Fruit fly (Drosophila melanogaster) whole organism, embryonic: Measurements from ENCODE around the gene Mtr3.

ENCODE experiments used
- Abd-B ChIP-seq: fragments of 200-800 bp; sonication (Bioruptor generic); optimal IDR thresholded peaks from 2 replicates; lab custom pipeline; 2018; ENCODE audit warnings: missing biosample characterization, mild to moderate bottlenecking, missing genetic modification characterization, moderate library complexity
- Awh ChIP-seq: fragments of 200-800 bp; sonication (Bioruptor generic); IDR thresholded peaks from 2 replicates; pipeline ENCODE4, ENCODE4 v1.3.6; 2022; ENCODE audit warnings: missing biosample characterization, missing genetic modification characterization
- Bgb ChIP-seq: fragments of 200-800 bp; sonication (Bioruptor generic); IDR thresholded peaks from 2 replicates; pipeline ENCODE4 v1.3.6; 2022; ENCODE audit warnings: missing biosample characterization, missing genetic modification characterization; ENCODE audit not compliant: partially characterized antibody
- CG10654 ChIP-seq: fragments of 200-800 bp; sonication (Bioruptor generic); optimal IDR thresholded peaks from 2 replicates; lab custom pipeline; 2016; ENCODE audit warnings: missing biosample characterization, missing genetic modification characterization
- CG12071 ChIP-seq: fragments of 200-800 bp; sonication (Bioruptor generic); optimal IDR thresholded peaks from 3 replicates; lab custom pipeline; 2018; ENCODE audit warnings: missing biosample characterization, mild to moderate bottlenecking, missing genetic modification characterization
- CG12155 ChIP-seq: fragments of 200-800 bp; sonication (Bioruptor generic); optimal IDR thresholded peaks from 3 replicates; lab custom pipeline; 2016; ENCODE audit warnings: missing biosample characterization, missing genetic modification characterization
- CG12299 ChIP-seq: fragments of 200-800 bp; sonication (Bioruptor generic); optimal IDR thresholded peaks from 2 replicates; lab custom pipeline; 2018; ENCODE audit warnings: missing biosample characterization, mild to moderate bottlenecking, missing genetic modification characterization
- CG12391 ChIP-seq: fragments of 200-800 bp; sonication (Bioruptor generic); optimal IDR thresholded peaks from 3 replicates; lab custom pipeline; 2018; ENCODE audit warnings: missing biosample characterization, mild to moderate bottlenecking, missing genetic modification characterization, moderate library complexity
- CG31365 ChIP-seq: fragments of 200-800 bp; sonication (Bioruptor generic); optimal IDR thresholded peaks from 2 replicates; lab custom pipeline; 2018; ENCODE audit warnings: missing biosample characterization, mild to moderate bottlenecking, missing genetic modification characterization
- CG32532 ChIP-seq: fragments of 200-800 bp; sonication (Bioruptor generic); IDR thresholded peaks from 2 replicates; pipeline ENCODE4 v1.3.6; 2022; ENCODE audit warnings: missing biosample characterization, missing genetic modification characterization
- CG32772 ChIP-seq: fragments of 200-800 bp; sonication (Bioruptor generic); IDR thresholded peaks from 2 replicates; pipeline ENCODE4 v1.3.6; 2022; ENCODE audit warnings: missing biosample characterization, missing genetic modification characterization
- CG34422 ChIP-seq: fragments of 200-800 bp; sonication (Bioruptor generic); IDR thresholded peaks from 3 replicates; pipeline ENCODE4 v1.3.6; 2022; ENCODE audit warnings: missing biosample characterization, missing genetic modification characterization
- CG3726 ChIP-seq: fragments of 200-800 bp; sonication (Bioruptor generic); IDR thresholded peaks from 3 replicates; pipeline ENCODE4, ENCODE4 v1.3.6; 2022; ENCODE audit warnings: missing biosample characterization, missing genetic modification characterization
- CG4707 ChIP-seq: fragments of 200-800 bp; sonication (Bioruptor generic); optimal IDR thresholded peaks from 2 replicates; lab custom pipeline; 2018; ENCODE audit warnings: missing biosample characterization, mild to moderate bottlenecking, missing genetic modification characterization, moderate library complexity
- CG6175 ChIP-seq: fragments of 200-800 bp; sonication (Bioruptor generic); IDR thresholded peaks from 3 replicates; pipeline ENCODE4 v1.3.6; 2022; ENCODE audit warnings: missing biosample characterization, missing genetic modification characterization
- CG6854 ChIP-seq: fragments of 200-800 bp; sonication (Bioruptor generic); optimal IDR thresholded peaks from 3 replicates; lab custom pipeline; 2017; ENCODE audit warnings: missing biosample characterization, mild to moderate bottlenecking, missing genetic modification characterization
- CG8089 ChIP-seq: fragments of 200-800 bp; sonication (Bioruptor generic); optimal IDR thresholded peaks from 3 replicates; lab custom pipeline; 2016; ENCODE audit warnings: missing biosample characterization, missing genetic modification characterization
- CG8290 ChIP-seq, 3 experiments: fragments of 200-800 bp; sonication (Bioruptor generic); optimal IDR thresholded peaks; 2 replicates each; lab custom pipeline; 2016 to 2019; ENCODE audit warnings: missing biosample characterization in 3 of 3, missing genetic modification characterization in 3 of 3, mild to moderate bottlenecking in 2 of 3, moderate library complexity in 1 of 3
- CG8944 ChIP-seq: fragments of 200-800 bp; sonication (Bioruptor generic); optimal IDR thresholded peaks from 3 replicates; lab custom pipeline; 2016; ENCODE audit warnings: missing biosample characterization, missing genetic modification characterization
- CG9797 ChIP-seq: fragments of 200-800 bp; sonication (Bioruptor generic); optimal IDR thresholded peaks from 3 replicates; lab custom pipeline; 2018; ENCODE audit warnings: missing biosample characterization, mild to moderate bottlenecking, missing genetic modification characterization
- CG9876 ChIP-seq: fragments of 200-800 bp; sonication (Bioruptor generic); optimal IDR thresholded peaks from 2 replicates; lab custom pipeline; 2016; ENCODE audit warnings: missing biosample characterization, missing genetic modification characterization
- D19A ChIP-seq: fragments of 200-800 bp; optimal IDR thresholded peaks from 3 replicates; lab custom pipeline; 2019; ENCODE audit warnings: missing biosample characterization, mild to moderate bottlenecking, missing genetic modification characterization, moderate library complexity
- Dfd ChIP-seq, 2 experiments: fragments of >200 bp; optimal IDR thresholded peaks; 2 replicates each; lab custom pipeline; 2017; ENCODE audit warnings: missing biosample characterization in 2 of 2, missing genetic modification characterization in 2 of 2
- Dp ChIP-seq: fragments of 200-800 bp; sonication (Bioruptor generic); optimal IDR thresholded peaks from 2 replicates; lab custom pipeline; 2018; ENCODE audit warnings: missing biosample characterization, mild to moderate bottlenecking, missing genetic modification characterization, moderate library complexity
- Elba2 ChIP-seq: fragments of 200-800 bp; sonication (Bioruptor generic); optimal IDR thresholded peaks from 3 replicates; lab custom pipeline; 2016; ENCODE audit warnings: missing biosample characterization, missing genetic modification characterization
- HHEX ChIP-seq: fragments of 200-800 bp; sonication (Bioruptor generic); optimal IDR thresholded peaks from 3 replicates; lab custom pipeline; 2017; ENCODE audit warnings: missing biosample characterization, mild to moderate bottlenecking, missing genetic modification characterization, missing genetic modification reagents
- Hmr ChIP-seq: fragments of 200-800 bp; sonication (Bioruptor generic); optimal IDR thresholded peaks from 3 replicates; lab custom pipeline; 2017; ENCODE audit warnings: mild to moderate bottlenecking, missing biosample characterization, missing genetic modification reagents, missing genetic modification characterization
- Lim3 ChIP-seq: fragments of 200-800 bp; sonication (Bioruptor generic); IDR thresholded peaks from 2 replicates; pipeline ENCODE4 v1.3.6; 2022; ENCODE audit warnings: missing biosample characterization, missing genetic modification characterization
- MTF-1 ChIP-seq: fragments of 200-800 bp; sonication (Bioruptor generic); optimal IDR thresholded peaks from 2 replicates; lab custom pipeline; 2018; ENCODE audit warnings: missing biosample characterization, mild to moderate bottlenecking, missing genetic modification characterization, borderline replicate concordance
- NC2α ChIP-seq: fragments of 200-800 bp; sonication (Bioruptor generic); optimal IDR thresholded peaks from 2 replicates; lab custom pipeline; 2016; ENCODE audit warnings: missing biosample characterization, missing genetic modification characterization
- NFAT ChIP-seq: fragments of 200-800 bp; sonication (Bioruptor generic); IDR thresholded peaks from 2 replicates; pipeline ENCODE4 v1.3.6; 2022; ENCODE audit warnings: missing biosample characterization, missing genetic modification characterization
- Oaz ChIP-seq: fragments of 200-800 bp; sonication (Bioruptor generic); IDR thresholded peaks from 2 replicates; pipeline ENCODE4 v1.3.6; 2022; ENCODE audit warnings: missing biosample characterization, missing genetic modification characterization
- Opbp ChIP-seq: fragments of 200-800 bp; sonication (Bioruptor generic); IDR thresholded peaks from 3 replicates; pipeline ENCODE4 v1.3.6; 2022; ENCODE audit warnings: missing biosample characterization, missing genetic modification characterization; ENCODE audit not compliant: partially characterized antibody
- Xbp1 ChIP-seq: fragments of 200-800 bp; sonication (Bioruptor generic); optimal IDR thresholded peaks from 3 replicates; lab custom pipeline; 2016; ENCODE audit warnings: missing biosample characterization, mild to moderate bottlenecking, missing genetic modification characterization
- ac ChIP-seq: fragments of 200-800 bp; sonication (Bioruptor generic); optimal IDR thresholded peaks from 3 replicates; lab custom pipeline; 2017; ENCODE audit warnings: missing biosample characterization, mild to moderate bottlenecking, missing genetic modification characterization
- ase ChIP-seq: fragments of 200-800 bp; sonication (Bioruptor generic); IDR thresholded peaks from 3 replicates; pipeline ENCODE4 v1.3.6; 2022; ENCODE audit warnings: missing biosample characterization, missing genetic modification characterization
- bcd ChIP-seq: fragments of 200-800 bp; sonication (Bioruptor generic); optimal IDR thresholded peaks from 2 replicates; lab custom pipeline; 2017; ENCODE audit warnings: missing biosample characterization, mild to moderate bottlenecking, missing genetic modification characterization
- dmrt99B ChIP-seq: fragments of 200-800 bp; sonication (Bioruptor generic); optimal IDR thresholded peaks from 2 replicates; lab custom pipeline; 2018; ENCODE audit warnings: missing biosample characterization, mild to moderate bottlenecking, missing genetic modification characterization, moderate library complexity
- esg ChIP-seq: fragments of 200-800 bp; sonication (Bioruptor generic); conservative IDR thresholded peaks from 2 replicates; pipeline ENCODE4 v1.3.6; 2022; ENCODE audit warnings: missing biosample characterization, missing genetic modification characterization
- gsb ChIP-seq: fragments of 200-800 bp; sonication (Bioruptor generic); IDR thresholded peaks from 2 replicates; pipeline ENCODE4 v1.3.6; 2022; ENCODE audit warnings: missing biosample characterization, missing genetic modification characterization
- jigr1 ChIP-seq: fragments of 200-800 bp; sonication (Bioruptor generic); IDR thresholded peaks from 3 replicates; pipeline ENCODE4 v1.3.6; 2022; ENCODE audit warnings: missing biosample characterization, missing genetic modification characterization
- lab ChIP-seq: fragments of 200-800 bp; sonication (Bioruptor generic); optimal IDR thresholded peaks from 3 replicates; lab custom pipeline; 2017; ENCODE audit warnings: missing biosample characterization, missing genetic modification characterization, mild to moderate bottlenecking, moderate library complexity, missing genetic modification reagents
- mam ChIP-seq: fragments of 200-800 bp; sonication (Bioruptor generic); optimal IDR thresholded peaks from 3 replicates; lab custom pipeline; 2016; ENCODE audit warnings: missing biosample characterization, missing genetic modification characterization
- oc ChIP-seq: fragments of 200-800 bp; sonication (Bioruptor generic); optimal IDR thresholded peaks from 2 replicates; lab custom pipeline; 2018; ENCODE audit warnings: missing biosample characterization, mild to moderate bottlenecking, missing genetic modification characterization, moderate library complexity
- sim ChIP-seq: fragments of 200-800 bp; sonication (Bioruptor generic); IDR thresholded peaks from 2 replicates; pipeline ENCODE4 v1.3.6; 2022; ENCODE audit warnings: missing biosample characterization, missing genetic modification characterization
- slou ChIP-seq: fragments of 200-800 bp; sonication (Bioruptor generic); optimal IDR thresholded peaks from 3 replicates; lab custom pipeline; 2016; ENCODE audit warnings: missing biosample characterization, missing genetic modification characterization
- sob ChIP-seq: fragments of 200-800 bp; sonication (Bioruptor generic); IDR thresholded peaks from 2 replicates; pipeline ENCODE4 v1.3.6; 2022; ENCODE audit warnings: missing biosample characterization, missing genetic modification characterization
- stc ChIP-seq: fragments of 200-800 bp; sonication (Bioruptor generic); IDR thresholded peaks from 2 replicates; pipeline ENCODE4 v1.3.6; 2022; ENCODE audit warnings: missing biosample characterization, missing genetic modification characterization

Mtr3 gene

dm6 chr3L:19922833-19923745, 9.6 kb upstream of the Mtr3 start, which contains the start of gene Pfdn6 (continued):
- TF ChIP-seq HHEX (GFP tag; lab: Kevin White, UChicago), result peak; percentile 63
- peak; percentile 73 for TF ChIP-seq Bgb (GFP tag; lab: Robert Waterston, UW)
- TF ChIP-seq ac (GFP tag; lab: Kevin White, UChicago), result no peak
- peak in 1 of 2 experiments; percentile 26 for TF ChIP-seq Dfd (GFP tag; optimal IDR thresholded peaks at IDR 0.05; lab: Kevin White, UChicago)
- TF ChIP-seq ase (GFP tag; lab: Robert Waterston, UW), result peak; percentile 69
- TF ChIP-seq CG12071 (GFP tag; lab: Kevin White, UChicago), result no peak
- TF ChIP-seq NFAT (GFP tag; lab: Robert Waterston, UW), result peak; percentile 51; the same call in 1 of the 2 replicates
- no peak for TF ChIP-seq NC2α
- peak; percentile 52; the same call in 1 of the 3 replicates for TF ChIP-seq jigr1 (GFP tag; lab: Robert Waterston, UW)
- peak; percentile 63 for TF ChIP-seq mam (GFP tag; lab: Kevin White, UChicago)
- TF ChIP-seq CG32532 (GFP tag; lab: Robert Waterston, UW), result peak; percentile 78
- TF ChIP-seq CG12391 (tag; lab: Kevin White, UChicago), result peak; percentile 80
- peak; percentile 84 for TF ChIP-seq Xbp1
- TF ChIP-seq MTF-1 (GFP tag; lab: Kevin White, UChicago), result no peak
- peak; percentile 67 for TF ChIP-seq bcd (GFP tag; lab: Kevin White, UChicago)
- peak; percentile 82 for TF ChIP-seq CG8290 (GFP tag; optimal IDR thresholded peaks at IDR 0.05; lab: Kevin White, UChicago)
- TF ChIP-seq CG8290 (tag; optimal IDR thresholded peaks at IDR 0.05; lab: Kevin White, UChicago), result peak; percentile 68 to 77
- no peak for TF ChIP-seq dmrt99B (tag; lab: Kevin White, UChicago)
- no peak for TF ChIP-seq CG6175 (GFP tag; lab: Robert Waterston, UW)
- no peak for TF ChIP-seq CG4707 (GFP tag; lab: Kevin White, UChicago)
- no peak for TF ChIP-seq sim (GFP tag; lab: Robert Waterston, UW)
- 0 out of 2 replicates have a peak, but pooled peaks have one; percentile 10 for TF ChIP-seq stc (GFP tag; lab: Robert Waterston, UW)
- peak; percentile 85; the same call in 1 of the 2 replicates for TF ChIP-seq Oaz (GFP tag; lab: Robert Waterston, UW)
- peak; percentile 71; the same call in 1 of the 3 replicates for TF ChIP-seq CG34422 (GFP tag; lab: Robert Waterston, UW)
- peak; percentile 56 for TF ChIP-seq CG12155
- peak; percentile 66 for TF ChIP-seq gsb (GFP tag; lab: Robert Waterston, UW)
- TF ChIP-seq CG12299 (tag; lab: Kevin White, UChicago), result peak; percentile 17
- TF ChIP-seq CG8089 (GFP tag; lab: Kevin White, UChicago), result peak; percentile 76
- peak; percentile 90 for TF ChIP-seq sob (GFP tag; lab: Robert Waterston, UW)
- TF ChIP-seq Hmr, result peak; percentile 75
- no peak for TF ChIP-seq oc
- peak; percentile 89 for TF ChIP-seq CG9876 (GFP tag; lab: Kevin White, UChicago)
- peak; percentile 69; the same call in 1 of the 3 replicates for TF ChIP-seq CG3726
- no peak for TF ChIP-seq lab (GFP tag; lab: Kevin White, UChicago)
- peak; percentile 64; the same call in 1 of the 2 replicates for TF ChIP-seq Awh (GFP tag; lab: Robert Waterston, UW)
- peak; percentile 87 for TF ChIP-seq CG9797
- TF ChIP-seq CG10654 (GFP tag; lab: Kevin White, UChicago), result peak; percentile 59
- no peak for TF ChIP-seq CG31365 (tag; lab: Kevin White, UChicago)
- peak; percentile 77 for TF ChIP-seq CG8944 (GFP tag; lab: Kevin White, UChicago)
- TF ChIP-seq esg, result peak; percentile 83
- TF ChIP-seq Lim3 (GFP tag; lab: Robert Waterston, UW), result no peak
- no peak for TF ChIP-seq CG6854
- peak; percentile 82 for TF ChIP-seq Abd-B (GFP tag; lab: Kevin White, UChicago)
- TF ChIP-seq slou, result no peak
- TF ChIP-seq Dp, result peak; percentile 35
- TF ChIP-seq CG32772 (GFP tag; lab: Robert Waterston, UW), result peak; percentile 81
- TF ChIP-seq D19A (tag; lab: Kevin White, UChicago), result no peak
- peak; percentile 71 for TF ChIP-seq Opbp (GFP tag; lab: Robert Waterston, UW)
- peak; percentile 23 for TF ChIP-seq Elba2 (GFP tag; lab: Kevin White, UChicago)
